Fruit fly (Drosophila melanogaster): ENCODE data around the gene TTLL1B.
A peak's percentile ranks its signal among the peaks of the same experiment; 100 is the strongest.

Gene TTLL1B

DNA sequence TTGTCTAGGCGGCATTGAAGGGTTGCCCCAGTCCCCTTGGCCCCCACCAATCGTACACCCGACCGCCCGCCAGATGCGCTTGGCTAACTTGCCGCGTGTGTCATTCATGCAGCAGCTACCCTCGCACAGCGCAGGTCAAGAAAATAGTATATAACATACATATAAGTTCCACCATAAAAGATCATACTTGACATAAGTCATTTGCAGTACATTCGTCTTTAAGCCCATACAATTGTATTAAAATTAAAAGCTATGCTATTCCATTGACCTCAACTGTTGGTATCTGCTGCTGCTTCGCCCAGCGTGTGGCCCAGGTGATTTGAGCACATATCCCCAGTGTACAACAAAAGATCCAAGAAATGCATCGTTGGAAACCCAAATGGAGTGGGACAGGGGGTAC is 36.8 kb upstream of the TTLL1B start (continued):
- peak; percentile 56; the same call in 1 of the 2 replicates for TF ChIP-seq sob (GFP tag; IDR thresholded peaks at IDR 0.05)
- TF ChIP-seq Hmr (GFP tag; optimal IDR thresholded peaks at IDR 0.05), result no peak
- no peak for TF ChIP-seq C15 (GFP tag; IDR thresholded peaks at IDR 0.05)
- peak; percentile 51 for TF ChIP-seq Hr3 (GFP tag; optimal IDR thresholded peaks at IDR 0.05)
- peak; percentile 64 for TF ChIP-seq CG14710 (tag; optimal IDR thresholded peaks at IDR 0.05)
- TF ChIP-seq sens (GFP tag), result peak; percentile 98
- TF ChIP-seq bbx (GFP tag; IDR thresholded peaks at IDR 0.05; ENCODE audit: partially characterized antibody), result no peak
- TF ChIP-seq wdn (GFP tag; IDR thresholded peaks at IDR 0.05), result 0 out of 2 replicates have a peak, but pooled peaks have one; percentile 24
- peak; percentile 54 for TF ChIP-seq crc (GFP tag; optimal IDR thresholded peaks at IDR 0.05)
- TF ChIP-seq CG30020 (tag; optimal IDR thresholded peaks at IDR 0.05), result no peak
- TF ChIP-seq CG8765 (GFP tag; IDR thresholded peaks at IDR 0.05), result peak; percentile 69; the same call in 1 of the 2 replicates
- peak; percentile 61 for TF ChIP-seq ems (GFP tag; optimal IDR thresholded peaks at IDR 0.05)
- TF ChIP-seq CG2712 (tag; optimal IDR thresholded peaks at IDR 0.05), result peak; percentile 91
- TF ChIP-seq CG7745 (tag; optimal IDR thresholded peaks at IDR 0.05), result peak; percentile 34
- TF ChIP-seq tgo (GFP tag; IDR thresholded peaks at IDR 0.05), result peak; percentile 66
- peak; percentile 73 for TF ChIP-seq CG3407 (GFP tag; optimal IDR thresholded peaks at IDR 0.05)
- peak; percentile 47 for TF ChIP-seq CG18599 (GFP tag; optimal IDR thresholded peaks at IDR 0.05)
- peak; percentile 71 for TF ChIP-seq Ada2b (GFP tag; IDR thresholded peaks at IDR 0.05)
- peak; percentile 66 for TF ChIP-seq pnt (GFP tag; optimal IDR thresholded peaks at IDR 0.05)
- peak; percentile 68 for TF ChIP-seq CG8290 (GFP tag; optimal IDR thresholded peaks at IDR 0.05)
- peak in 1 of 2 experiments; percentile 57 for TF ChIP-seq CG8290 (tag; optimal IDR thresholded peaks at IDR 0.05)
- peak; percentile 48 for TF ChIP-seq Mes4 (GFP tag; optimal IDR thresholded peaks at IDR 0.05)
- TF ChIP-seq Dll (GFP tag; IDR thresholded peaks at IDR 0.05; ENCODE audit: partially characterized antibody), result no peak
- peak; percentile 43 for TF ChIP-seq CG18619 (GFP tag; optimal IDR thresholded peaks at IDR 0.05)
- peak; percentile 81 for TF ChIP-seq dan (GFP tag; IDR thresholded peaks at IDR 0.05)
- no peak for TF ChIP-seq Neu2 (GFP tag; optimal IDR thresholded peaks at IDR 0.05; ENCODE audit: borderline replicate concordance)
- peak; percentile 49; the same call in 1 of the 2 replicates for TF ChIP-seq Atf6 (GFP tag; IDR thresholded peaks at IDR 0.05)

dm6 chr3L:4613083-4613482 is 35.0 kb upstream of the TTLL1B start:
- TF ChIP-seq jigr1 (GFP tag; IDR thresholded peaks at IDR 0.05) (peak; percentile 69; the same call in 2 of the 3 replicates), sd (tag; optimal IDR thresholded peaks at IDR 0.05) (peak; percentile 77), CG7928 (GFP tag; optimal IDR thresholded peaks at IDR 0.05) (peak; percentile 66), HHEX (GFP tag; optimal IDR thresholded peaks at IDR 0.05) (peak; percentile 94), CG7839 (tag; optimal IDR thresholded peaks at IDR 0.05) (peak; percentile 95), prd (optimal IDR thresholded peaks at IDR 0.05) (no peak), prd (GFP tag; IDR thresholded peaks at IDR 0.05) (peak; percentile 96), CG6272 (GFP tag; IDR thresholded peaks at IDR 0.05) (peak; percentile 83), gt (GFP tag; IDR thresholded peaks at IDR 0.05) (peak; percentile 88), CG10209 (GFP tag; optimal IDR thresholded peaks at IDR 0.05) (peak; percentile 94), pho (GFP tag; optimal IDR thresholded peaks at IDR 0.05) (peak; percentile 74), inv (GFP tag; IDR thresholded peaks at IDR 0.05; ENCODE audit: partially characterized antibody) (no peak), Drgx (GFP tag; IDR thresholded peaks at IDR 0.05) (peak; percentile 89), CG12769 (tag; optimal IDR thresholded peaks at IDR 0.05) (peak; percentile 81), CG15011 (GFP tag; optimal IDR thresholded peaks at IDR 0.05) (peak; percentile 88), Dip3 (GFP tag; optimal IDR thresholded peaks at IDR 0.05) (peak; percentile 66), kni (GFP tag; optimal IDR thresholded peaks at IDR 0.05) (peak; percentile 85), CG5953 (GFP tag; IDR thresholded peaks at IDR 0.05) (peak; percentile 80; the same call in 1 of the 2 replicates), YL-1 (GFP tag; optimal IDR thresholded peaks at IDR 0.05) (peak; percentile 72), CG8089 (GFP tag; optimal IDR thresholded peaks at IDR 0.05) (peak; percentile 85), CG17359 (tag; optimal IDR thresholded peaks at IDR 0.05) (peak; percentile 97), tx (GFP tag; optimal IDR thresholded peaks at IDR 0.05) (peak; percentile 63), PHDP (tag; optimal IDR thresholded peaks at IDR 0.05) (peak; percentile 95), fd64A (GFP tag; optimal IDR thresholded peaks at IDR 0.05) (peak; percentile 96), ftz-f1 (GFP tag; optimal IDR thresholded peaks at IDR 0.05) (peak; percentile 37), C15 (GFP tag; IDR thresholded peaks at IDR 0.05) (peak; percentile 85), CG18599 (GFP tag; optimal IDR thresholded peaks at IDR 0.05) (peak; percentile 95)

All from whole organism, embryonic.